Worm (Caenorhabditis elegans) whole organism, midembryonic: ENCODE data around the gene B0334.13.

ENCODE experiments used
- T22C8.4 ChIP-seq: fragments of 200-800 bp; sonication (Bioruptor generic); IDR thresholded peaks from 2 replicates; pipeline ENCODE4 v1.3.6; 2022; ENCODE audit warnings: missing genetic modification characterization, missing compliant biosample characterization
- ztf-29 ChIP-seq: fragments of 200-800 bp; sonication (Bioruptor generic); IDR thresholded peaks from 2 replicates; pipeline ENCODE4 v1.3.6; 2022; ENCODE audit warnings: missing genetic modification reagents, missing genetic modification characterization, missing compliant biosample characterization

ce11 chrII:11496767-11497166, 8.7 kb downstream of the B0334.13 start, which contains the start of gene emc-5:
- TF ChIP-seq ztf-29 (GFP tag; lab: Robert Waterston, UW), result no peak
- no peak for TF ChIP-seq T22C8.4 (GFP tag; lab: Robert Waterston, UW)
